Worm (Caenorhabditis elegans) whole organism, L4 larva: ENCODE data around the gene eif-3.F.

Experiments
- R02D3.7 ChIP-seq: fragments of 150-350 bp; sonication (generic microtip); optimal IDR thresholded peaks from 3 replicates; lab custom pipeline; 2014; ENCODE audit warnings: missing biosample characterization, missing genetic modification characterization
- T20F7.1 ChIP-seq: fragments of 200-800 bp; sonication (Bioruptor generic); optimal IDR thresholded peaks from 2 replicates; lab custom pipeline; 2018; ENCODE audit warnings: mild to moderate bottlenecking, missing genetic modification characterization, missing compliant biosample characterization
- T26A8.4 ChIP-seq: fragments of 200-800 bp; sonication (Bioruptor generic); IDR thresholded peaks from 2 replicates; pipeline ENCODE4 v1.3.6; 2022; ENCODE audit warnings: missing genetic modification characterization, missing compliant biosample characterization
- Y48G9A.11 ChIP-seq: fragments of 200-800 bp; sonication (Bioruptor generic); IDR thresholded peaks from 2 replicates; pipeline ENCODE4 v1.3.6; 2022; ENCODE audit warnings: missing genetic modification reagents, missing genetic modification characterization, missing compliant biosample characterization
- Y5F2A.4 ChIP-seq: fragments of 200-800 bp; sonication (Bioruptor generic); optimal IDR thresholded peaks from 2 replicates; lab custom pipeline; 2018; ENCODE audit warnings: mild to moderate bottlenecking, missing genetic modification characterization, missing compliant biosample characterization
- ZK337.2 ChIP-seq: fragments of 200-800 bp; sonication (Bioruptor generic); IDR thresholded peaks from 2 replicates; pipeline ENCODE4 v1.3.6; 2022; ENCODE audit warnings: missing genetic modification reagents, missing genetic modification characterization, missing compliant biosample characterization
- aha-1 ChIP-seq: fragments of 150-350 bp; peaks from one replicate; lab custom pipeline; 2014; ENCODE audit warnings: missing biosample characterization, missing genetic modification characterization
- ceh-62 ChIP-seq: sonication (generic microtip); optimal IDR thresholded peaks from 2 replicates; lab custom pipeline; 2017; ENCODE audit warnings: missing biosample characterization, missing genetic modification characterization
- ctbp-1 ChIP-seq: fragments of 200-800 bp; sonication (Bioruptor generic); IDR thresholded peaks from 2 replicates; pipeline ENCODE4 v1.3.6; 2022; ENCODE audit warnings: missing genetic modification reagents, missing genetic modification characterization, missing compliant biosample characterization
- daf-12 ChIP-seq: fragments of 150-350 bp; optimal IDR thresholded peaks from 2 replicates; lab custom pipeline; 2014; ENCODE audit warnings: missing biosample characterization, missing genetic modification reagents, missing genetic modification characterization
- daf-16 ChIP-seq, 3 experiments: sonication (generic microtip); optimal IDR thresholded peaks; 2 replicates each; lab custom pipeline; 2016 to 2017; ENCODE audit warnings: missing genetic modification characterization in 3 of 3, missing genetic modification reagents in 3 of 3, mild to moderate bottlenecking in 2 of 3, missing compliant biosample characterization in 2 of 3, missing biosample characterization in 1 of 3, moderate library complexity in 1 of 3
- daf-19 ChIP-seq: fragments of 200-800 bp; sonication (Bioruptor generic); conservative IDR thresholded peaks from 2 replicates; pipeline ENCODE4 v1.3.6; 2022; ENCODE audit warnings: missing genetic modification characterization, missing compliant biosample characterization
- dmd-6 ChIP-seq: fragments of 200-800 bp; sonication (Bioruptor generic); IDR thresholded peaks from 2 replicates; pipeline ENCODE4 v1.3.6; 2022; ENCODE audit warnings: missing genetic modification reagents, missing genetic modification characterization, missing compliant biosample characterization
- dmd-8 ChIP-seq: fragments of 200-800 bp; sonication (Bioruptor generic); IDR thresholded peaks from 2 replicates; pipeline ENCODE4 v1.3.6; 2022; ENCODE audit warnings: missing genetic modification characterization, missing compliant biosample characterization
- dmd-9 ChIP-seq: fragments of 200-800 bp; sonication (Bioruptor generic); IDR thresholded peaks from 2 replicates; pipeline ENCODE4 v1.3.6; 2022; ENCODE audit warnings: missing genetic modification reagents, missing genetic modification characterization, missing compliant biosample characterization
- hif-1 ChIP-seq, 2 experiments: sonication (generic microtip); optimal IDR thresholded peaks; 2 replicates each; lab custom pipeline; 2016 to 2017; ENCODE audit warnings: missing compliant biosample characterization in 2 of 2, missing genetic modification characterization in 2 of 2, missing genetic modification reagents in 2 of 2, missing genotype in 2 of 2, mild to moderate bottlenecking in 1 of 2
- hlh-30 ChIP-seq: sonication (generic microtip); optimal IDR thresholded peaks from 2 replicates; lab custom pipeline; 2017; ENCODE audit warnings: antibody characterized with exemption, mild to moderate bottlenecking, missing genetic modification characterization, missing compliant biosample characterization; ENCODE audit not compliant: insufficient read depth
- hmg-1.1 ChIP-seq: fragments of 200-800 bp; sonication (Bioruptor generic); IDR thresholded peaks from 2 replicates; pipeline ENCODE4 v1.3.6; 2022; ENCODE audit warnings: missing genetic modification reagents, missing genetic modification characterization, missing compliant biosample characterization
- jun-1 ChIP-seq: fragments of 150-350 bp; optimal IDR thresholded peaks from 2 replicates; lab custom pipeline; 2014; ENCODE audit warnings: missing biosample characterization, missing genetic modification reagents, missing genetic modification characterization
- lin-13 ChIP-seq: fragments of 150-350 bp; optimal IDR thresholded peaks from 2 replicates; lab custom pipeline; 2014; ENCODE audit warnings: missing biosample characterization, missing genetic modification reagents, missing genetic modification characterization
- lin-15B ChIP-seq: fragments of 150-350 bp; sonication (generic microtip); optimal IDR thresholded peaks from 3 replicates; lab custom pipeline; 2014; ENCODE audit warnings: missing biosample characterization, missing genetic modification characterization
- lin-39 ChIP-seq: fragments of 150-350 bp; optimal IDR thresholded peaks from 2 replicates; lab custom pipeline; 2014; ENCODE audit warnings: missing biosample characterization, missing genetic modification reagents, missing genetic modification characterization
- madf-5 ChIP-seq, 2 experiments: fragments of 200-800 bp; sonication (Bioruptor generic); IDR thresholded peaks; 2 replicates each; pipeline ENCODE4 v1.3.6; 2022; ENCODE audit warnings: missing compliant biosample characterization in 2 of 2, missing genetic modification characterization in 2 of 2
- mes-2 ChIP-seq: sonication (generic microtip); optimal IDR thresholded peaks from 2 replicates; lab custom pipeline; 2016; ENCODE audit warnings: missing genotype, mild to moderate bottlenecking, missing genetic modification characterization, missing compliant biosample characterization; ENCODE audit not compliant: poor library complexity, severe bottlenecking
- mxl-2 ChIP-seq: fragments of 200-800 bp; sonication (Bioruptor generic); conservative IDR thresholded peaks from 2 replicates; pipeline ENCODE4 v1.3.6; 2022; ENCODE audit warnings: missing genetic modification reagents, missing genetic modification characterization, missing compliant biosample characterization
- nhr-11 ChIP-seq: fragments of 150-350 bp; optimal IDR thresholded peaks from 2 replicates; lab custom pipeline; 2014; ENCODE audit warnings: missing biosample characterization, missing genetic modification characterization
- nhr-237 ChIP-seq: sonication (generic microtip); optimal IDR thresholded peaks from 2 replicates; lab custom pipeline; 2017; ENCODE audit warnings: missing biosample characterization, missing genetic modification characterization
- nhr-25 ChIP-seq: sonication (generic microtip); optimal IDR thresholded peaks from 2 replicates; lab custom pipeline; 2017; ENCODE audit warnings: missing genetic modification characterization, mild to moderate bottlenecking, missing compliant biosample characterization, antibody characterized with exemption, moderate library complexity, borderline replicate concordance; ENCODE audit not compliant: insufficient read depth
- nhr-28 ChIP-seq: fragments of 150-350 bp; optimal IDR thresholded peaks from 2 replicates; lab custom pipeline; 2014; ENCODE audit warnings: missing biosample characterization, missing genetic modification characterization
- nhr-41 ChIP-seq: fragments of 200-800 bp; sonication (Bioruptor generic); IDR thresholded peaks from 2 replicates; pipeline ENCODE4 v1.3.6; 2022; ENCODE audit warnings: missing genetic modification reagents, missing genetic modification characterization, missing compliant biosample characterization
- nhr-48 ChIP-seq: sonication (generic microtip); optimal IDR thresholded peaks from 2 replicates; lab custom pipeline; 2016; ENCODE audit warnings: mild to moderate bottlenecking, missing genetic modification characterization, missing compliant biosample characterization
- nhr-6 ChIP-seq: fragments of 150-350 bp; optimal IDR thresholded peaks from 2 replicates; lab custom pipeline; 2014; ENCODE audit warnings: missing biosample characterization, missing genetic modification characterization
- nhr-76 ChIP-seq: fragments of 150-350 bp; optimal IDR thresholded peaks from 2 replicates; lab custom pipeline; 2014; ENCODE audit warnings: missing biosample characterization, missing genetic modification characterization
- nhr-77 ChIP-seq: fragments of 150-350 bp; optimal IDR thresholded peaks from 2 replicates; lab custom pipeline; 2014; ENCODE audit warnings: missing biosample characterization, missing genetic modification characterization
- php-3 ChIP-seq: fragments of 200-800 bp; sonication (Bioruptor generic); IDR thresholded peaks from 2 replicates; pipeline ENCODE4 v1.3.6; 2022; ENCODE audit warnings: missing genetic modification reagents, missing genetic modification characterization, missing compliant biosample characterization
- pqm-1 ChIP-seq: sonication (generic microtip); optimal IDR thresholded peaks from 2 replicates; lab custom pipeline; 2017; ENCODE audit warnings: missing biosample characterization, missing genetic modification characterization
- skn-1 ChIP-seq: fragments of 150-350 bp; optimal IDR thresholded peaks from 2 replicates; lab custom pipeline; 2014; ENCODE audit warnings: missing biosample characterization, missing genetic modification characterization
- spr-3 ChIP-seq: fragments of 200-800 bp; sonication (Bioruptor generic); optimal IDR thresholded peaks from 2 replicates; lab custom pipeline; 2018; ENCODE audit warnings: mild to moderate bottlenecking, missing genetic modification characterization, missing compliant biosample characterization
- unc-62 ChIP-seq, 3 experiments: fragments of 150-350 bp in 1 of 3; sonication (generic microtip); optimal IDR thresholded peaks in 2 of 3; peaks in 1 of 3; 1 replicate in 1 of 3; 2 replicates in 2 of 3; lab custom pipeline; 2014 to 2017; ENCODE audit warnings: missing biosample characterization in 3 of 3, missing genetic modification characterization in 3 of 3, missing genetic modification reagents in 3 of 3, missing genotype in 1 of 3
- vab-7 ChIP-seq: fragments of 200-800 bp; sonication (Bioruptor generic); IDR thresholded peaks from 2 replicates; pipeline ENCODE4 v1.3.6; 2022; ENCODE audit warnings: missing genetic modification reagents, missing genetic modification characterization, missing compliant biosample characterization
- zfp-2 ChIP-seq: sonication (generic microtip); optimal IDR thresholded peaks from 2 replicates; lab custom pipeline; 2016; ENCODE audit warnings: mild to moderate bottlenecking, missing genetic modification characterization, missing compliant biosample characterization
- zfp-3 ChIP-seq: fragments of 200-800 bp; sonication (Bioruptor generic); conservative IDR thresholded peaks from 2 replicates; pipeline ENCODE4 v1.3.6; 2022; ENCODE audit warnings: missing genetic modification reagents, missing genetic modification characterization, missing compliant biosample characterization
- zip-11 ChIP-seq: fragments of 200-800 bp; sonication (Bioruptor generic); IDR thresholded peaks from 2 replicates; pipeline ENCODE4 v1.3.6; 2022; ENCODE audit warnings: missing genetic modification characterization, missing compliant biosample characterization

The eif-3.F gene

ce11 chrII:9345116-9345515 is 13.7 kb downstream of the eif-3.F start:
- TF ChIP-seq zfp-3 (GFP tag; lab: Robert Waterston, UW) = no peak
- peak; percentile 37 for TF ChIP-seq aha-1 (tag; lab: Kevin White, UChicago)
- no peak for TF ChIP-seq nhr-48 (tag; lab: Kevin White, UChicago)
- peak; percentile 39 for TF ChIP-seq nhr-28 (tag; lab: Kevin White, UChicago)
- no peak for TF ChIP-seq zfp-2
- TF ChIP-seq ctbp-1 (GFP tag; lab: Robert Waterston, UW) = no peak

- TF ChIP-seq madf-5 (GFP tag; IDR thresholded peaks at IDR 0.05; lab: Robert Waterston, UW) (no peak), zip-11 (GFP tag; lab: Robert Waterston, UW) (no peak), nhr-6 (no peak), ceh-62 (tag; lab: Kevin White, UChicago) (no peak), jun-1 (no peak), lin-15B (tag; lab: Kevin White, UChicago) (no peak), ctbp-1 (GFP tag; lab: Robert Waterston, UW) (no peak), nhr-28 (tag; lab: Kevin White, UChicago) (no peak), dmd-6 (GFP tag; lab: Robert Waterston, UW) (no peak), nhr-41 (no peak), dmd-9 (GFP tag; lab: Robert Waterston, UW) (no peak)
These were observed 14.4 kb downstream of the eif-3.F start for ce11 chrII:9345794-9346193.

- no peak for TF ChIP-seq T26A8.4 (GFP tag; lab: Robert Waterston, UW)
- no peak for TF ChIP-seq dmd-8
- no peak for TF ChIP-seq nhr-48 (tag; lab: Kevin White, UChicago)
- no peak for TF ChIP-seq ceh-62 (tag; lab: Kevin White, UChicago)
- TF ChIP-seq ctbp-1 (GFP tag; lab: Robert Waterston, UW) = no peak
- no peak for TF ChIP-seq skn-1 (tag; lab: Kevin White, UChicago)
- TF ChIP-seq pqm-1 (tag; lab: Kevin White, UChicago) = no peak
- TF ChIP-seq spr-3 (GFP tag; lab: Kevin White, UChicago) = no peak
- no peak for TF ChIP-seq daf-12 (tag; lab: Kevin White, UChicago)
- no peak for TF ChIP-seq ZK337.2
- TF ChIP-seq nhr-25 (tag; lab: Kevin White, UChicago) = no peak
- no peak for TF ChIP-seq Y5F2A.4 (GFP tag; lab: Kevin White, UChicago)
- no peak for TF ChIP-seq mes-2 (tag; lab: Kevin White, UChicago)
- no peak for TF ChIP-seq php-3 (GFP tag; lab: Robert Waterston, UW)
- TF ChIP-seq lin-13 (GFP tag; lab: Kevin White, UChicago) = no peak
- TF ChIP-seq lin-39 (tag; lab: Kevin White, UChicago) = no peak
- TF ChIP-seq mxl-2 (GFP tag; lab: Robert Waterston, UW) = no peak
- TF ChIP-seq nhr-76 (tag; lab: Kevin White, UChicago) = no peak
- no peak for TF ChIP-seq nhr-237 (tag; lab: Kevin White, UChicago)
These were observed 15.0 kb downstream of the eif-3.F start, which contains the start of gene F42A8.1 for ce11 chrII:9346490-9346889. Gene F42A8.1, minus strand, starts transcription at chrII:9346590.

- TF ChIP-seq hmg-1.1 (GFP tag; lab: Robert Waterston, UW) (no peak), unc-62 (GFP tag; optimal IDR thresholded peaks at IDR 0.05 in 1 of 2; lab: Kevin White, UChicago) (peak in 1 of 2 experiments; percentile 96), unc-62 (tag; optimal IDR thresholded peaks at IDR 0.05; lab: Kevin White, UChicago) (no peak)
These were observed 16.0 kb downstream of the eif-3.F start for ce11 chrII:9347444-9347843.

ce11 chrII:9352669-9353068 is 21.2 kb downstream of the eif-3.F start, which contains the start of the genes sdhb-1 and cup-15:
Gene sdhb-1, minus strand, starts transcription at chrII:9352731.
Gene cup-15, plus strand, starts transcription at chrII:9353000.
- no peak for TF ChIP-seq zip-11 (GFP tag; lab: Robert Waterston, UW)
- no peak for TF ChIP-seq vab-7 (GFP tag; lab: Robert Waterston, UW)
- TF ChIP-seq zfp-2 = no peak
- peak; percentile 76 for TF ChIP-seq R02D3.7
- no peak for TF ChIP-seq daf-19
- TF ChIP-seq T20F7.1 (GFP tag; lab: Kevin White, UChicago) = peak; percentile 91
- TF ChIP-seq hif-1 (tag; optimal IDR thresholded peaks at IDR 0.05; lab: Kevin White, UChicago) = peak in 1 of 2 experiments; percentile 88
- TF ChIP-seq spr-3 (GFP tag; lab: Kevin White, UChicago) = no peak
- TF ChIP-seq nhr-11 (tag; lab: Kevin White, UChicago) = no peak
- TF ChIP-seq daf-16 (GFP tag; optimal IDR thresholded peaks at IDR 0.05; lab: Kevin White, UChicago) = no peak
- peak; percentile 27 for TF ChIP-seq daf-16 (tag; optimal IDR thresholded peaks at IDR 0.05; lab: Kevin White, UChicago)
- TF ChIP-seq nhr-77 (tag; lab: Kevin White, UChicago) = peak; percentile 3
- TF ChIP-seq hlh-30 (tag; lab: Kevin White, UChicago) = peak; percentile 25
- TF ChIP-seq Y48G9A.11 (GFP tag; lab: Robert Waterston, UW) = peak; percentile 73
